Fruit fly (Drosophila melanogaster): ENCODE results near the gene Or10a.

dm6 chrX:11369374-11369773 lies 47.8 kb downstream of the Or10a start, which contains the start of gene dlg1:
- TF ChIP-seq EcR (GFP tag; optimal IDR thresholded peaks at IDR 0.05) (no peak), usp (GFP tag; optimal IDR thresholded peaks at IDR 0.05) (no peak), pan (optimal IDR thresholded peaks at IDR 0.05) (no peak), psq (optimal IDR thresholded peaks at IDR 0.05) (no peak), CG8478 (optimal IDR thresholded peaks at IDR 0.05) (no peak)
